Worm (Caenorhabditis elegans): ENCODE results near the gene hst-3.1.

Gene hst-3.1

ce11 chrII:6173400-6173799 lies 4.3 kb upstream of the hst-3.1 start, which contains the start of gene F40H3.2:
Gene F40H3.2 (plus strand): TSS chrII:6173649.
- TF ChIP-seq tra-1 (GFP tag; IDR thresholded peaks at IDR 0.05) = no peak
- TF ChIP-seq mxl-3 (GFP tag; optimal IDR thresholded peaks at IDR 0.05) = no peak
- no peak for TF ChIP-seq php-3 (GFP tag; IDR thresholded peaks at IDR 0.05)
- TF ChIP-seq madf-9 (GFP tag; conservative IDR thresholded peaks at IDR 0.05) = no peak
- TF ChIP-seq unc-130 (GFP tag; optimal IDR thresholded peaks at IDR 0.05) = no peak

ce11 chrII:6171228-6171627 lies 2.2 kb upstream of the hst-3.1 start, which contains the start of gene F40H3.3:
Gene F40H3.3 (plus strand): TSS chrII:6171507.
- TF ChIP-seq php-3 (GFP tag; IDR thresholded peaks at IDR 0.05) = no peak
- TF ChIP-seq fos-1 (tag; optimal IDR thresholded peaks at IDR 0.05) = no peak
- no peak for TF ChIP-seq lin-29 (GFP tag; IDR thresholded peaks at IDR 0.05)
- TF ChIP-seq saeg-2 (GFP tag; IDR thresholded peaks at IDR 0.05) = no peak
- TF ChIP-seq nhr-237 (tag; optimal IDR thresholded peaks at IDR 0.05) = no peak
- TF ChIP-seq nhr-102 (tag; optimal IDR thresholded peaks at IDR 0.05) = no peak
- no peak for TF ChIP-seq zfp-3 (GFP tag; conservative IDR thresholded peaks at IDR 0.05)
- TF ChIP-seq nhr-25 (tag; optimal IDR thresholded peaks at IDR 0.05; ENCODE audit: borderline replicate concordance, insufficient read depth) = no peak
- no peak for TF ChIP-seq T20F7.1 (GFP tag; optimal IDR thresholded peaks at IDR 0.05)
- TF ChIP-seq ztf-11 (tag; optimal IDR thresholded peaks at IDR 0.05) = no peak
- no peak for TF ChIP-seq nhr-76 (tag; optimal IDR thresholded peaks at IDR 0.05)
- no peak for TF ChIP-seq arid-1 (GFP tag; conservative IDR thresholded peaks at IDR 0.05)
- no peak for TF ChIP-seq egl-27 (tag; optimal IDR thresholded peaks at IDR 0.05)
- no peak for TF ChIP-seq hmg-1.1 (GFP tag; IDR thresholded peaks at IDR 0.05)
- no peak for TF ChIP-seq daf-19 (GFP tag; conservative IDR thresholded peaks at IDR 0.05)
- no peak for TF ChIP-seq pha-4 (GFP tag; IDR thresholded peaks at IDR 0.05)
- no peak for TF ChIP-seq pha-4 (tag; optimal IDR thresholded peaks at IDR 0.05)
- no peak for TF ChIP-seq duxl-1 (tag; optimal IDR thresholded peaks at IDR 0.05; ENCODE audit: poor library complexity)
- no peak for TF ChIP-seq nhr-48 (tag; optimal IDR thresholded peaks at IDR 0.05)

- TF ChIP-seq daf-16 (GFP tag; optimal IDR thresholded peaks at IDR 0.05) (peak in 1 of 2 experiments; percentile 71), daf-16 (tag; optimal IDR thresholded peaks at IDR 0.05) (no peak), set-16 (GFP tag; IDR thresholded peaks at IDR 0.05) (no peak), ceh-62 (tag; optimal IDR thresholded peaks at IDR 0.05) (no peak)
Measured at ce11 chrII:6170236-6170635, 1.2 kb upstream of the hst-3.1 start.

ce11 chrII:6168714-6169113 lies 342 bp downstream of the hst-3.1 start:
- TF ChIP-seq ceh-62 (tag; optimal IDR thresholded peaks at IDR 0.05) (no peak), hlh-30 (tag; optimal IDR thresholded peaks at IDR 0.05; ENCODE audit: insufficient read depth) (no peak), ztf-11 (tag; optimal IDR thresholded peaks at IDR 0.05) (no peak), hif-1 (tag; optimal IDR thresholded peaks at IDR 0.05) (no peak), F37D6.2 (tag; optimal IDR thresholded peaks at IDR 0.05) (no peak), F44E2.7 (GFP tag; IDR thresholded peaks at IDR 0.05) (no peak), lir-3 (tag; optimal IDR thresholded peaks at IDR 0.05) (no peak), daf-8 (GFP tag; IDR thresholded peaks at IDR 0.05) (no peak), ces-1 (GFP tag; optimal IDR thresholded peaks at IDR 0.05) (no peak)

- no peak for TF ChIP-seq ceh-20 (GFP tag; IDR thresholded peaks at IDR 0.05)
- peak; percentile 20 for TF ChIP-seq ces-1 (GFP tag; optimal IDR thresholded peaks at IDR 0.05)
- TF ChIP-seq mxl-2 (GFP tag; conservative IDR thresholded peaks at IDR 0.05) = no peak
- TF ChIP-seq spr-3 (GFP tag; optimal IDR thresholded peaks at IDR 0.05) = no peak
- TF ChIP-seq fkh-10 (GFP tag; optimal IDR thresholded peaks at IDR 0.05) = peak; percentile 15
Measured at ce11 chrII:6165152-6165551, 3.9 kb downstream of the hst-3.1 start.

Data from whole organism, L4 larva.